Worm (Caenorhabditis elegans) whole organism, L4 larva: ENCODE results near the gene B0024.13.

Experiments
- mdl-1 ChIP-seq, 2 experiments: fragments of 150-350 bp in 1 of 2; sonication (generic microtip) in 1 of 2; optimal IDR thresholded peaks; 2 replicates each; lab custom pipeline; 2014 to 2017; ENCODE audit warnings: missing biosample characterization in 2 of 2, missing genetic modification characterization in 2 of 2
- nhr-11 ChIP-seq: fragments of 150-350 bp; optimal IDR thresholded peaks from 2 replicates; lab custom pipeline; 2014; ENCODE audit warnings: missing biosample characterization, missing genetic modification characterization
- unc-130 ChIP-seq: sonication (generic microtip); optimal IDR thresholded peaks from 2 replicates; lab custom pipeline; 2016; ENCODE audit warnings: missing genetic modification reagents, missing genetic modification characterization, missing compliant biosample characterization
- unc-62 ChIP-seq, 3 experiments: fragments of 150-350 bp in 1 of 3; sonication (generic microtip); optimal IDR thresholded peaks in 2 of 3; peaks in 1 of 3; 1 replicate in 1 of 3; 2 replicates in 2 of 3; lab custom pipeline; 2014 to 2017; ENCODE audit warnings: missing biosample characterization in 3 of 3, missing genetic modification characterization in 3 of 3, missing genetic modification reagents in 3 of 3, missing genotype in 1 of 3
- zip-11 ChIP-seq: fragments of 200-800 bp; sonication (Bioruptor generic); IDR thresholded peaks from 2 replicates; pipeline ENCODE4 v1.3.6; 2022; ENCODE audit warnings: missing genetic modification characterization, missing compliant biosample characterization

DNA sequence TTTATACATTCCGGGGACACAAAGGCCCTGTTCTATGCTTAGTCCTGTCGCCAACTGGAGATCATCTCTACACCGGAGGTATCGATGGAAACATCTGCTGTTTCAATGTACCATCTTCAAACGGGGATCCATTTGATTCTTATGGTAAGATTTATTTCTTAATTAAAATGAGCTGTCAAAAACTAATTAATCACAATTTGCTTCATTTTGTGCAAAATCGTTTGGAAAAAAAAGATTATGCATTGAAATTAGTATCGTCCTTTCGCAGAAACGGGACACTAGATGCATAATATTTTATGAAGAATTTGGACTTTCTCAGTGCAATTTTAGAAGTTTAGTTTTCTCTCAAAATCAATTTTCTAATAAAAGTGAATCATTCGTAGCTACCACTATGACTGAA is 43.3 kb downstream of the B0024.13 start:
- no peak for TF ChIP-seq nhr-11 (tag; lab: Kevin White, UChicago)
- peak in 1 of 2 experiments; percentile 93 for TF ChIP-seq unc-62 (GFP tag; optimal IDR thresholded peaks at IDR 0.05 in 1 of 2; lab: Kevin White, UChicago)
- no peak for TF ChIP-seq unc-62 (tag; optimal IDR thresholded peaks at IDR 0.05; lab: Kevin White, UChicago)
- no peak for TF ChIP-seq unc-130 (GFP tag; lab: Kevin White, UChicago)
- TF ChIP-seq mdl-1 (tag; optimal IDR thresholded peaks at IDR 0.05; lab: Kevin White, UChicago): no peak
- no peak for TF ChIP-seq zip-11 (GFP tag; lab: Robert Waterston, UW)
